Fruit fly (Drosophila melanogaster) whole organism, wandering third instar larva: ENCODE data around the gene CG9682.

ENCODE experiments used
- Abd-B ChIP-seq: fragments of >200 bp; optimal IDR thresholded peaks from 2 replicates; lab custom pipeline; 2017; ENCODE audit warnings: missing biosample characterization, missing genetic modification characterization
- CG9705 ChIP-seq: fragments of 200-800 bp; sonication (Bioruptor generic); optimal IDR thresholded peaks from 2 replicates; lab custom pipeline; 2018; ENCODE audit warnings: missing biosample characterization, mild to moderate bottlenecking, missing genetic modification characterization
- CrebA ChIP-seq: fragments of 200-800 bp; sonication (Bioruptor generic); optimal IDR thresholded peaks from 2 replicates; lab custom pipeline; 2016; ENCODE audit warnings: missing biosample characterization, mild to moderate bottlenecking, missing genetic modification characterization, borderline replicate concordance
- Dfd ChIP-seq: fragments of >200 bp; optimal IDR thresholded peaks from 2 replicates; lab custom pipeline; 2017; ENCODE audit warnings: missing biosample characterization, missing genetic modification characterization
- Dif ChIP-seq: fragments of 200-275, 200-300 bp; sonication (Bioruptor generic); optimal IDR thresholded peaks from 2 replicates; lab custom pipeline; 2018; ENCODE audit warnings: missing biosample characterization, missing genetic modification characterization; ENCODE audit not compliant: partially characterized antibody
- HLH106 ChIP-seq: fragments of 200-800 bp; optimal IDR thresholded peaks from 3 replicates; lab custom pipeline; 2019; ENCODE audit warnings: missing biosample characterization, mild to moderate bottlenecking, missing genetic modification characterization, moderate library complexity
- Jra ChIP-seq: sonication (Bioruptor generic); optimal IDR thresholded peaks from 2 replicates; lab custom pipeline; 2016; ENCODE audit warnings: missing biosample characterization, missing genetic modification characterization
- Mio ChIP-seq: sonication (Bioruptor generic); optimal IDR thresholded peaks from 2 replicates; lab custom pipeline; 2016; ENCODE audit warnings: missing biosample characterization, missing genetic modification characterization
- Myc ChIP-seq: fragments of >200 bp; optimal IDR thresholded peaks from 2 replicates; lab custom pipeline; 2017
- OdsH ChIP-seq: fragments of 200-800 bp; sonication (Bioruptor generic); optimal IDR thresholded peaks from 2 replicates; lab custom pipeline; 2016; ENCODE audit warnings: missing biosample characterization, mild to moderate bottlenecking, missing genetic modification characterization
- Sp1 ChIP-seq: fragments of 200-800 bp; sonication (Bioruptor generic); optimal IDR thresholded peaks from 3 replicates; lab custom pipeline; 2019; ENCODE audit warnings: missing biosample characterization, mild to moderate bottlenecking, missing genetic modification characterization, moderate library complexity
- Vsx2 ChIP-seq: fragments of 200-300, 225-300 bp; sonication (Bioruptor generic); optimal IDR thresholded peaks from 2 replicates; lab custom pipeline; 2018; ENCODE audit warnings: missing biosample characterization, missing genetic modification characterization; ENCODE audit not compliant: partially characterized antibody
- br ChIP-seq: fragments of 200-800 bp; sonication (Bioruptor generic); optimal IDR thresholded peaks from 2 replicates; lab custom pipeline; 2016; ENCODE audit warnings: missing biosample characterization, missing genetic modification characterization
- brk ChIP-seq: fragments of 200-800 bp; sonication (Bioruptor generic); optimal IDR thresholded peaks from 2 replicates; lab custom pipeline; 2016; ENCODE audit warnings: missing biosample characterization, mild to moderate bottlenecking, missing genetic modification characterization
- dl ChIP-seq, 2 experiments: fragments of 175-275, 200-275 bp in 1 of 2; fragments of 200-275 bp in 1 of 2; sonication (Bioruptor generic); optimal IDR thresholded peaks; lab custom pipeline; 2018; ENCODE audit warnings: mild to moderate bottlenecking in 2 of 2, missing biosample characterization in 2 of 2, missing genetic modification characterization in 2 of 2, moderate library complexity in 2 of 2; ENCODE audit not compliant: partially characterized antibody in 2 of 2, insufficient read depth in 1 of 2
- dmrt93B ChIP-seq: fragments of 200-800 bp; sonication (Bioruptor generic); optimal IDR thresholded peaks from 2 replicates; lab custom pipeline; 2018; ENCODE audit warnings: missing biosample characterization, mild to moderate bottlenecking, missing genetic modification characterization
- dsf ChIP-seq: sonication (Bioruptor generic); optimal IDR thresholded peaks from 2 replicates; lab custom pipeline; 2016; ENCODE audit warnings: missing biosample characterization, missing genetic modification characterization, borderline replicate concordance
- ey ChIP-seq: fragments of 200-800 bp; sonication (Bioruptor generic); optimal IDR thresholded peaks from 2 replicates; lab custom pipeline; 2016; ENCODE audit warnings: missing biosample characterization, missing genetic modification characterization
- foxo ChIP-seq, 2 experiments: fragments of 200-800 bp; sonication (Bioruptor generic); optimal IDR thresholded peaks; 2 replicates in 1 of 2; 3 replicates in 1 of 2; lab custom pipeline; 2016 to 2017; ENCODE audit warnings: missing biosample characterization in 2 of 2, missing genetic modification characterization in 2 of 2
- fru ChIP-seq: fragments of 200-800 bp; sonication (Bioruptor generic); optimal IDR thresholded peaks from 3 replicates; lab custom pipeline; 2016; ENCODE audit warnings: missing biosample characterization, mild to moderate bottlenecking, missing genetic modification characterization
- h ChIP-seq: fragments of 200-800 bp; sonication (Bioruptor generic); optimal IDR thresholded peaks from 3 replicates; lab custom pipeline; 2016; ENCODE audit warnings: missing biosample characterization, mild to moderate bottlenecking, missing genetic modification characterization
- lola ChIP-seq: fragments of >200 bp; optimal IDR thresholded peaks from 2 replicates; lab custom pipeline; 2017; ENCODE audit warnings: missing biosample characterization, missing genetic modification characterization
- pan ChIP-seq: fragments of >200 bp; optimal IDR thresholded peaks from 2 replicates; lab custom pipeline; 2017
- psq ChIP-seq: fragments of 200-800 bp; sonication (Bioruptor generic); optimal IDR thresholded peaks from 3 replicates; lab custom pipeline; 2017; ENCODE audit warnings: missing biosample characterization, mild to moderate bottlenecking, missing genetic modification characterization, moderate library complexity
- rgr ChIP-seq: fragments of 200-800 bp; sonication (Bioruptor generic); optimal IDR thresholded peaks from 3 replicates; lab custom pipeline; 2016; ENCODE audit warnings: missing biosample characterization, mild to moderate bottlenecking, missing genetic modification characterization
- sv ChIP-seq: fragments of 200-800 bp; sonication (Bioruptor generic); optimal IDR thresholded peaks from 3 replicates; lab custom pipeline; 2016; ENCODE audit warnings: missing biosample characterization, missing genetic modification characterization
- tai ChIP-seq: sonication (Bioruptor generic); optimal IDR thresholded peaks from 2 replicates; lab custom pipeline; 2016; ENCODE audit warnings: missing biosample characterization, missing genetic modification characterization
- usp ChIP-seq: fragments of >200 bp; optimal IDR thresholded peaks from 2 replicates; lab custom pipeline; 2017; ENCODE audit warnings: missing biosample characterization, missing genetic modification characterization
- woc ChIP-seq: sonication (Bioruptor generic); optimal IDR thresholded peaks from 2 replicates; lab custom pipeline; 2016; ENCODE audit warnings: missing biosample characterization, mild to moderate bottlenecking, missing genetic modification characterization

The CG9682 gene

dm6 chr3R:30287389-30287788, 36.7 kb downstream of the CG9682 start:
- TF ChIP-seq Jra (GFP tag; lab: Kevin White, UChicago), result no peak
- TF ChIP-seq psq (GFP tag; lab: Kevin White, UChicago), result peak; percentile 66
- no peak for TF ChIP-seq h (GFP tag; lab: Kevin White, UChicago)
- no peak for TF ChIP-seq brk
- no peak for TF ChIP-seq Vsx2 (GFP tag; lab: Kevin White, UChicago)

DNA sequence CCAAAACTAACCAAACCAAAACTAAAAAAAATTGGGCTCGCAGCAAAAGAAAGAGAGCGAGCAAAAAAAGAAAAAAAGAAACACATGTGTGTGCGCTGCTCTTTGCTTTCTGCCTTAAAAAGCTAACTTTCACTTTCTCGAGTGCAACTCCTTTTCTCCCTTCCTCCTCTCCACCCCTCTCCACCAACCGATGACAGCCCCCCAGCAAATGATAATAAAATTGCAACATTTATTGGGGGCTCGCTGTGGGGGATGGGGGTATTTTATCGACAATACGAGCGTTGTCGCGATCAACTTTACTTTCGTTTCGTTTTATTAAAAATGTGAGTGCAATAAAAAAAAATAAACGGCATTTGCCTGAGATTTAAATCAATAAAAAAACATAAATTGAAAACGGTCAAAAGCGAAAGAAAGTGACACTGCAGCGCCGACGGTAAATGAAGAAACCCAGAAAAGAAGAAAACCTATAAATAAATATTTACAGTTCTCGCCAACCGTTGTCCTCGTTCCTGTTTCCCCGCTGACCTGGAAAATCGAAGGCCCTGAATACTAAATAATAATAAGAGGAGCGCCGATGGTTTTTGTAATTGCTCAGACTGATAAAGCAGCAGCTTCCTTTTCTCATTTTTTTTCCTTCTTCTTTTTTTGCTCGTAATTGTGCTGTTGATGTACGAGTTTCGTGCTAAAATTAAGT, 37.8 kb downstream of the CG9682 start:
- no peak for TF ChIP-seq dmrt93B (GFP tag; lab: Kevin White, UChicago)
- TF ChIP-seq ey (GFP tag; lab: Kevin White, UChicago), result no peak
- no peak for TF ChIP-seq woc
- no peak for TF ChIP-seq usp (GFP tag; lab: Kevin White, UChicago)
- TF ChIP-seq Sp1 (GFP tag; lab: Kevin White, UChicago), result no peak
- TF ChIP-seq lola (GFP tag; lab: Kevin White, UChicago), result no peak
- no peak for TF ChIP-seq HLH106 (tag; lab: Kevin White, UChicago)
- TF ChIP-seq sv (GFP tag; lab: Kevin White, UChicago), result no peak
- no peak for TF ChIP-seq tai (GFP tag; lab: Kevin White, UChicago)
- no peak for TF ChIP-seq rgr
- no peak for TF ChIP-seq Dfd (GFP tag; lab: Kevin White, UChicago)
- TF ChIP-seq Jra (GFP tag; lab: Kevin White, UChicago), result no peak
- TF ChIP-seq CG9705 (GFP tag; lab: Kevin White, UChicago), result no peak
- TF ChIP-seq dl (GFP tag; optimal IDR thresholded peaks at IDR 0.05; lab: Kevin White, UChicago; ENCODE audit: insufficient read depth in 1 of 2, partially characterized antibody in 2 of 2), result no peak
- TF ChIP-seq h (GFP tag; lab: Kevin White, UChicago), result no peak
- TF ChIP-seq Mio (GFP tag; lab: Kevin White, UChicago), result no peak
- no peak for TF ChIP-seq br (GFP tag; lab: Kevin White, UChicago)
- no peak for TF ChIP-seq pan (lab: Kevin White, UChicago)
- TF ChIP-seq Dif, result no peak
- TF ChIP-seq, all 38 proteins: peak for 0

DNA sequence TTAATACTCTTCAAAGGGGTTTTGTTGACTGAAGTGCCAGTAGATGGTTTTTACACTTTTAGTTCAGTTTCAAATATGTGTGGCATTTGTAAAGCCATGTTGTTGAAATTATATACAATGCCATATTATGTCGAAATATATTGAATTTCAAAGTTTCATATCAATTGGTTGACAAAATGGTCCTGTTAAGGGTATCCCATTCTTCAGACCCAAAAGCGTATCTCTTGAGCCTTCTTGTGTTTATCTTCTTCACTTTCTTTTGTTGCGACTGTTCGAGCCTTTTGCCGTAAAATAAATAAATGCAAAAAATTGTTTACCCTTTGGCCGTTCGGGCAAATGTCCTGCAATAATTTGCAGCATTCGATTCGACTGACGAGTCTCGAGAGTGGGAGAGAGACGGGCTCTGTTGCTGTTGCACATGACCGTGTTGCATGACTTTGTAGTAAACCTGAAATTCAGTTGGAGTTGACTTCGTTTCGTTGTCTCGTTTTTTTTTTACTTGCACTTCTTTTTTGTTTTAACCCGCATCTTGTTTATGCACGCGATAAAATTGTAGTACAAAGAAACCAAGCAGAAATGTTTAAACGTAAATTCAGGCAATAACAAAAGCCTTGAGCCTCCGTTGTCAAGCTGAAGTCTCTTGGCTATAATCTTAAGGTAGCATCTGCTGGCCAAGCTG, 38.5 kb downstream of the CG9682 start:
- TF ChIP-seq pan (lab: Kevin White, UChicago), result no peak
- TF ChIP-seq woc, result no peak
- no peak for TF ChIP-seq dl (GFP tag; optimal IDR thresholded peaks at IDR 0.05; lab: Kevin White, UChicago; ENCODE audit: insufficient read depth in 1 of 2, partially characterized antibody in 2 of 2)
- no peak for TF ChIP-seq Dif
- no peak for TF ChIP-seq br (GFP tag; lab: Kevin White, UChicago)
- no peak for TF ChIP-seq ey (GFP tag; lab: Kevin White, UChicago)
- no peak for TF ChIP-seq Myc (lab: Kevin White, UChicago)
- peak; percentile 17 for TF ChIP-seq h (GFP tag; lab: Kevin White, UChicago)
- TF ChIP-seq Abd-B (GFP tag; lab: Kevin White, UChicago), result no peak
- no peak for TF ChIP-seq Dfd (GFP tag; lab: Kevin White, UChicago)
- peak; percentile 26 for TF ChIP-seq psq (GFP tag; lab: Kevin White, UChicago)
- no peak for TF ChIP-seq CrebA (GFP tag; lab: Kevin White, UChicago)

DNA sequence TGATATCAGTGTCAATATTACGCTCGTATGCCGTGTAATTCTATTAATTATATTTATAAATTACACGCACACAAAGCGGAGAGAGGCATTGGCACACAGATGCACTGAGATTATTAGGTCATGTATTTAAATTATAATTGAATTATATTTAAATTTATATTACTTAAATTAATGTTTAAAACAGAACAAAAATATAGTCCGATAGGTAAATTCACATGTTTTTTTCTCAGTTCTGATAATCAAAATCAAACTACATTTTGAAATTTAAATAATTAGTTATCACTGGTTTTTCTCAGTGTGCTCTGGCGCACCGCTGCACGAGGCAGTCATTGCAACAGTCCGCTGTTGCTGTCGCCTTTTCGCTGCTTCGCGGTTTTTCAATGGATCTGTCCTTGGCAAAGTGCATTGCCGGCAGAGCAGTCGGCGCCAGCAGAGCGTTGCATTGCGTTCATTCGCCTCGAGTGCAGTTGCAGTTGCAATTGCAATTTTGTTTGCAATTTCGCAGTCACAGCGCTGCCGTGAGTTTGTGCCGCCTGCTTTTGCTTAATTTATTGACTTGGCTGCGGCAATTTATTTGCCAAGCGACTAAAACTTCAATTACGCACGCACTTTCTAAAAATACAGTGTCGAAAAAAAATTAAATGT, 42.9 kb downstream of the CG9682 start:
- TF ChIP-seq OdsH (GFP tag; lab: Kevin White, UChicago) (peak; percentile 19), HLH106 (tag; lab: Kevin White, UChicago) (peak; percentile 0), tai (GFP tag; lab: Kevin White, UChicago) (no peak), Dfd (GFP tag; lab: Kevin White, UChicago) (peak; percentile 15), Jra (GFP tag; lab: Kevin White, UChicago) (no peak), fru (GFP tag; lab: Kevin White, UChicago) (peak; percentile 56), foxo (GFP tag; optimal IDR thresholded peaks at IDR 0.05; lab: Kevin White, UChicago) (peak in 1 of 2 experiments; percentile 43), dmrt93B (GFP tag; lab: Kevin White, UChicago) (peak; percentile 30), h (GFP tag; lab: Kevin White, UChicago) (peak; percentile 16), psq (GFP tag; lab: Kevin White, UChicago) (peak; percentile 38), rgr (peak; percentile 35), Sp1 (GFP tag; lab: Kevin White, UChicago) (peak; percentile 24), dsf (GFP tag; lab: Kevin White, UChicago) (no peak), Abd-B (GFP tag; lab: Kevin White, UChicago) (no peak), br (GFP tag; lab: Kevin White, UChicago) (no peak), brk (peak; percentile 14)
